Worm (Caenorhabditis elegans) whole organism, late embryonic: ENCODE results near the gene R10E8.3.

Experiments
- C38D4.7 ChIP-seq: fragments of 200-800 bp; sonication (Bioruptor generic); optimal IDR thresholded peaks from 2 replicates; lab custom pipeline; 2018; ENCODE audit warnings: mild to moderate bottlenecking, missing genetic modification characterization, moderate library complexity, missing compliant biosample characterization
- F13H6.1 ChIP-seq: sonication (generic microtip); optimal IDR thresholded peaks from 2 replicates; lab custom pipeline; 2016; ENCODE audit warnings: missing genetic modification characterization, missing compliant biosample characterization
- K09A11.1 ChIP-seq: sonication (generic microtip); optimal IDR thresholded peaks from 2 replicates; lab custom pipeline; 2017; ENCODE audit warnings: antibody characterized with exemption, mild to moderate bottlenecking, missing genetic modification characterization, missing compliant biosample characterization; ENCODE audit not compliant: insufficient read depth
- T23F11.4 ChIP-seq: fragments of 200-800 bp; sonication (Bioruptor generic); optimal IDR thresholded peaks from 2 replicates; lab custom pipeline; 2018; ENCODE audit warnings: mild to moderate bottlenecking, missing genetic modification characterization, missing compliant biosample characterization
- Y22D7AL.16 ChIP-seq: sonication (generic microtip); optimal IDR thresholded peaks from 2 replicates; lab custom pipeline; 2016; ENCODE audit warnings: missing genetic modification characterization, missing compliant biosample characterization
- ahr-1 ChIP-seq: sonication (generic microtip); optimal IDR thresholded peaks from 2 replicates; lab custom pipeline; 2016; ENCODE audit warnings: missing genetic modification characterization, missing compliant biosample characterization
- ama-1 ChIP-seq: fragments of 150-350 bp; optimal IDR thresholded peaks from 2 replicates; lab custom pipeline; 2014
- ceh-2 ChIP-seq: sonication (generic microtip); optimal IDR thresholded peaks from 2 replicates; lab custom pipeline; 2016; ENCODE audit warnings: missing genotype, missing genetic modification characterization, missing compliant biosample characterization
- ceh-22 ChIP-seq: sonication (generic microtip); optimal IDR thresholded peaks from 2 replicates; lab custom pipeline; 2017; ENCODE audit warnings: missing biosample characterization, missing genetic modification characterization
- ceh-31 ChIP-seq: sonication (generic microtip); optimal IDR thresholded peaks from 2 replicates; lab custom pipeline; 2016; ENCODE audit warnings: missing genetic modification characterization, missing compliant biosample characterization
- ceh-48 ChIP-seq: sonication (generic microtip); optimal IDR thresholded peaks from 2 replicates; lab custom pipeline; 2016; ENCODE audit warnings: missing genetic modification characterization, inconsistent platforms, missing compliant biosample characterization
- ceh-6 ChIP-seq: fragments of 200-800 bp; sonication (Bioruptor generic); optimal IDR thresholded peaks from 2 replicates; lab custom pipeline; 2018; ENCODE audit warnings: mild to moderate bottlenecking, missing genetic modification characterization, missing compliant biosample characterization
- ceh-9 ChIP-seq: sonication (generic microtip); optimal IDR thresholded peaks from 2 replicates; lab custom pipeline; 2016; ENCODE audit warnings: mild to moderate bottlenecking, missing genetic modification characterization, inconsistent platforms, missing compliant biosample characterization
- elt-2 ChIP-seq: sonication (generic microtip); optimal IDR thresholded peaks from 2 replicates; lab custom pipeline; 2016; ENCODE audit warnings: missing genetic modification reagents, missing genetic modification characterization, missing compliant biosample characterization
- elt-4 ChIP-seq: sonication (generic microtip); optimal IDR thresholded peaks from 2 replicates; lab custom pipeline; 2016; ENCODE audit warnings: missing genetic modification characterization, missing compliant biosample characterization
- fax-1 ChIP-seq: sonication (generic microtip); optimal IDR thresholded peaks from 2 replicates; lab custom pipeline; 2016; ENCODE audit warnings: missing genotype, missing genetic modification characterization, missing compliant biosample characterization
- fkh-6 ChIP-seq: sonication (generic microtip); optimal IDR thresholded peaks from 2 replicates; lab custom pipeline; 2016; ENCODE audit warnings: missing genetic modification characterization, missing compliant biosample characterization
- gmeb-2 ChIP-seq: sonication (generic microtip); optimal IDR thresholded peaks from 2 replicates; lab custom pipeline; 2016; ENCODE audit warnings: missing genetic modification characterization, inconsistent platforms, missing compliant biosample characterization
- hlh-15 ChIP-seq: sonication (generic microtip); optimal IDR thresholded peaks from 2 replicates; lab custom pipeline; 2016; ENCODE audit warnings: missing genetic modification characterization, missing compliant biosample characterization
- hlh-6 ChIP-seq: sonication (generic microtip); optimal IDR thresholded peaks from 2 replicates; lab custom pipeline; 2016; ENCODE audit warnings: missing genotype, missing genetic modification characterization, missing compliant biosample characterization
- hlh-8 ChIP-seq: sonication (generic microtip); optimal IDR thresholded peaks from 2 replicates; lab custom pipeline; 2016; ENCODE audit warnings: missing genotype, missing genetic modification characterization, missing compliant biosample characterization
- lim-6 ChIP-seq: sonication (generic microtip); optimal IDR thresholded peaks from 2 replicates; lab custom pipeline; 2016; ENCODE audit warnings: missing genetic modification characterization, missing compliant biosample characterization
- madf-2 ChIP-seq: sonication (generic microtip); optimal IDR thresholded peaks from 2 replicates; lab custom pipeline; 2017; ENCODE audit warnings: missing genetic modification characterization, missing compliant biosample characterization
- nfya-1 ChIP-seq: sonication (generic microtip); optimal IDR thresholded peaks from 2 replicates; lab custom pipeline; 2017; ENCODE audit warnings: missing genetic modification characterization, mild to moderate bottlenecking, missing compliant biosample characterization, antibody characterized with exemption, moderate library complexity
- nhr-11 ChIP-seq: fragments of 150-350 bp; optimal IDR thresholded peaks from 2 replicates; lab custom pipeline; 2014; ENCODE audit warnings: missing biosample characterization, missing genetic modification characterization
- nhr-232 ChIP-seq: sonication (generic microtip); optimal IDR thresholded peaks from 2 replicates; lab custom pipeline; 2016; ENCODE audit warnings: missing genetic modification characterization, missing compliant biosample characterization
- pag-3 ChIP-seq: sonication (generic microtip); optimal IDR thresholded peaks from 2 replicates; lab custom pipeline; 2016; ENCODE audit warnings: missing compliant biosample characterization, missing genetic modification characterization, borderline replicate concordance
- pha-2 ChIP-seq: sonication (generic microtip); optimal IDR thresholded peaks from 2 replicates; lab custom pipeline; 2017; ENCODE audit warnings: mild to moderate bottlenecking, missing genetic modification characterization, missing compliant biosample characterization
- pha-4 ChIP-seq: fragments of 150-350 bp; optimal IDR thresholded peaks from 2 replicates; lab custom pipeline; 2018; ENCODE audit warnings: missing biosample characterization, missing genetic modification reagents, missing genetic modification characterization
- pqm-1 ChIP-seq: sonication (generic microtip); optimal IDR thresholded peaks from 2 replicates; lab custom pipeline; 2016; ENCODE audit warnings: missing genetic modification characterization, missing compliant biosample characterization
- pros-1 ChIP-seq: fragments of 150-350 bp; optimal IDR thresholded peaks from 2 replicates; lab custom pipeline; 2014; ENCODE audit warnings: missing biosample characterization, missing genetic modification reagents, missing genetic modification characterization
- ref-2 ChIP-seq: sonication (generic microtip); optimal IDR thresholded peaks from 2 replicates; lab custom pipeline; 2016; ENCODE audit warnings: missing genetic modification characterization, missing compliant biosample characterization
- syd-9 ChIP-seq: sonication (generic microtip); optimal IDR thresholded peaks from 2 replicates; lab custom pipeline; 2016; ENCODE audit warnings: mild to moderate bottlenecking, missing genetic modification characterization, moderate library complexity, missing compliant biosample characterization
- tbx-2 ChIP-seq: sonication (generic microtip); optimal IDR thresholded peaks from 2 replicates; lab custom pipeline; 2016; ENCODE audit warnings: missing genetic modification characterization, missing compliant biosample characterization
- tbx-7 ChIP-seq: sonication (generic microtip); optimal IDR thresholded peaks from 2 replicates; lab custom pipeline; 2016; ENCODE audit warnings: missing genotype, missing genetic modification characterization, missing compliant biosample characterization
- unc-3 ChIP-seq, 2 experiments: fragments of 200-800 bp in 1 of 2; sonication (Bioruptor generic) in 1 of 2; sonication (generic microtip) in 1 of 2; conservative IDR thresholded peaks in 1 of 2; optimal IDR thresholded peaks in 1 of 2; 2 replicates each; pipeline versions ENCODE4 v1.3.6 to Lab custom; 2016 to 2022; ENCODE audit warnings: missing compliant biosample characterization in 2 of 2, missing genetic modification characterization in 2 of 2, missing genetic modification reagents in 1 of 2
- unc-42 ChIP-seq: sonication (generic microtip); optimal IDR thresholded peaks from 2 replicates; lab custom pipeline; 2016; ENCODE audit warnings: missing genotype, missing genetic modification characterization, missing compliant biosample characterization
- unc-55 ChIP-seq: sonication (generic microtip); optimal IDR thresholded peaks from 2 replicates; lab custom pipeline; 2017; ENCODE audit warnings: missing biosample characterization, missing genetic modification reagents, missing genetic modification characterization
- unc-86 ChIP-seq: sonication (generic microtip); optimal IDR thresholded peaks from 2 replicates; lab custom pipeline; 2016; ENCODE audit warnings: missing genetic modification characterization, missing compliant biosample characterization
- ztf-16 ChIP-seq: sonication (generic microtip); optimal IDR thresholded peaks from 2 replicates; lab custom pipeline; 2017; ENCODE audit warnings: missing genetic modification characterization, missing compliant biosample characterization

The R10E8.3 gene

DNA sequence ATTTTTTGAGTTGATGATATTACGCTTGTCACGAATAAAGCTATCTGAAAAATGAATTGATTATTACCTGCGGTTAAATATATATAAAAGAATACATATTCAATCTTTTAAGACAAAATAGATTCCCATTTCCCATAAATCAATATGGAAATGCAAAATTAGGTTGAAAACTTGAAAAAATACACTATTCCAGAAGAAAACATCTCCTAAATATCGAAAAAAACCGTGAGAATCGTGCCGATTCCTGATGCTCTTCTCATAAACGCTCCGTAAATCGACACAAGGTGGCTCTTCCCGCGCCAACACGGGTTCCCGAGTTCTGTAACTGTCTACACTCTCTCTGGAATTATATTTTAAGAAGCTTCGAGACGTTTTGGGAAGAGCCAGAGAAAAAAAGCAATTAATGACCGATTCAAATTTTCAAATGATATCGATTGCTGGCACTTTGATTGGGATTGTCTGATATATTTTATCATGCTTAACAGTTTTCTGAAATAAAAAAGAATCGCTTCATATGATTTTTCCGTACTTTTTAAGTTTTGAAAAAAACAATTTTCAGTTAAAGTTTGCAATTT lies at the start of gene R10E8.3:
TSS of gene R10E8.3 (minus strand) at position 51 of the 575 bp plus-strand sequence.
- TF ChIP-seq elt-4 (no peak), nfya-1 (tag; lab: Kevin White, UChicago) (no peak), K09A11.1 (tag; lab: Kevin White, UChicago) (no peak), ceh-48 (tag; lab: Kevin White, UChicago) (no peak), ama-1 (lab: Kevin White, UChicago) (no peak), ahr-1 (no peak), ztf-16 (tag; lab: Kevin White, UChicago) (no peak), T23F11.4 (GFP tag; lab: Kevin White, UChicago) (no peak), hlh-8 (tag; lab: Kevin White, UChicago) (no peak), elt-2 (tag; lab: Kevin White, UChicago) (no peak), C38D4.7 (GFP tag; lab: Kevin White, UChicago) (no peak), tbx-2 (tag; lab: Kevin White, UChicago) (no peak), lim-6 (tag; lab: Kevin White, UChicago) (no peak), nhr-11 (no peak), pqm-1 (tag; lab: Kevin White, UChicago) (no peak)

DNA sequence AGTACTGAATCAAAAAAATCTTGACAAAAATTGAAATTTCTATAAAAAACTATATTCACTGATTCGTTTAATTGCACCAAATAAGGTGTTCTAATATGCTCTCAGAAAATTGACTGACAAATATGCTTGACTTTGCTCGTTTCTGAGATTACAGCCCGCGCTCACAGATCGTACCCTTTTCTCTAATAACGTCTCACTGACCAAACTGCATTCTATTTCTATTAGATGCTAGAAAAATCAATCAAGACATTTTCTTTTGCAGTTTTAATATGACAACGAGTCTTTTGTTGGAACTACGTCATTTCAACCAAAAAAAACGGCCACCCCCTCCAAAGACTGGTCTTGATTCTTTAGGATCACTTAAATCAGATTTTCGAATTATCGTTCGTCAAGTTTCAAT lies 46.0 kb upstream of the R10E8.3 start, which contains the start of gene clec-247:
TSS of gene clec-247 (plus strand) at position 301 of the 400 bp plus-strand sequence.
- TF ChIP-seq gmeb-2 (no peak), hlh-8 (tag; lab: Kevin White, UChicago) (no peak), ceh-9 (tag; lab: Kevin White, UChicago) (no peak), nfya-1 (tag; lab: Kevin White, UChicago) (no peak), ama-1 (lab: Kevin White, UChicago) (no peak), pros-1 (tag; lab: Kevin White, UChicago) (no peak), pag-3 (no peak), ref-2 (tag; lab: Kevin White, UChicago) (no peak), pha-2 (tag; lab: Kevin White, UChicago) (no peak), hlh-6 (no peak), ceh-22 (tag; lab: Kevin White, UChicago) (no peak), ceh-31 (tag; lab: Kevin White, UChicago) (no peak), madf-2 (tag; lab: Kevin White, UChicago) (no peak), fkh-6 (tag; lab: Kevin White, UChicago) (no peak)

DNA sequence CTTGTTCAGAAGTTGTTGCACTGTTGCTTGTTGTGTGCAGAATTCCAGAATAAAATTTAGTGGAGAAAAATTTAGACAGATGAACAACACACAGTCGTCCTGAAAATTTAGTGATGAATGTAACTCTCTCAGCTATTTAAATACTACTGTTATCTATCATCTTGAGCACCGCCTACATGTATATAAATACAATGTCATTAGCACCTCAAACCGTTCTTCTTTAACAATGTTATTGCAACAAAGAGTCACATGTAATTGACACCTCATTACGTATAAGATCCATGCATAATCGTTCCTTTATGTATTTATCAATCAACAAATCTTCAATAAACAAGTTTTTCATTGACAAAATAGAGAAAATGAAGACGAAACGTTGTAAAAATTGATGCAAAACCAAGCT lies 44.2 kb upstream of the R10E8.3 start, which contains the start of gene Y51A2A.16:
TSS of gene Y51A2A.16 (minus strand) at position 101 of the 400 bp plus-strand sequence.
- no peak for TF ChIP-seq tbx-7 (tag; lab: Kevin White, UChicago)
- TF ChIP-seq syd-9 (tag; lab: Kevin White, UChicago), result no peak
- no peak for TF ChIP-seq fkh-6 (tag; lab: Kevin White, UChicago)
- no peak for TF ChIP-seq ceh-2
- no peak for TF ChIP-seq unc-86 (tag; lab: Kevin White, UChicago)
- no peak for TF ChIP-seq unc-3 (GFP tag; conservative IDR thresholded peaks at IDR 0.05; lab: Robert Waterston, UW)
- no peak for TF ChIP-seq unc-3 (tag; optimal IDR thresholded peaks at IDR 0.05; lab: Kevin White, UChicago)
- no peak for TF ChIP-seq lim-6 (tag; lab: Kevin White, UChicago)

DNA sequence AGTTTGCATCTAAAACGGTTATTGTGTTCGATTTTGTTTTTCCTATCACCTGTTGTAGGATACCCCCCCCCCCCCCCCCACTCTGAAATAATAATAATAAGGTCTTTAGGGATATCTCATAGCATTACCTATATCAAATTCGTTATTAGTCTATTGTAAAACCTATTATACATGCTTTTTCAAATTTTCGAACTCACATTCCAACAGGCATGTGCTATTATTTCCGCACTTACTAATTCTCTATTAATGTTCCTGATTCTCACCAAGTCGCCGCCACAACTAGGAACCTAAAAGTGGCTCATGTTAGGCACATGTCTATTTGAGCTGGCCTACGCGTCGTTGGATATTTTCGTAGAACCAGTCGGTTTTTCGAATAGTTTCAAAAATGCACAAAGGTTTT lies 33.8 kb upstream of the R10E8.3 start, which contains the start of gene Y37H2C.4:
TSS of gene Y37H2C.4 (plus strand) at position 301 of the 400 bp plus-strand sequence.
- TF ChIP-seq hlh-8 (tag; lab: Kevin White, UChicago) (no peak), unc-42 (tag; lab: Kevin White, UChicago) (no peak), Y22D7AL.16 (tag; lab: Kevin White, UChicago) (no peak), ref-2 (tag; lab: Kevin White, UChicago) (no peak), F13H6.1 (no peak), unc-55 (GFP tag; lab: Kevin White, UChicago) (no peak), fax-1 (tag; lab: Kevin White, UChicago) (no peak), lim-6 (tag; lab: Kevin White, UChicago) (no peak), hlh-15 (no peak), ahr-1 (no peak), ceh-6 (GFP tag; lab: Kevin White, UChicago) (no peak), ceh-31 (tag; lab: Kevin White, UChicago) (no peak), pha-4 (tag; lab: Kevin White, UChicago) (no peak), nhr-232 (tag; lab: Kevin White, UChicago) (no peak)
